Fruit fly (Drosophila melanogaster) whole organism, embryonic: ENCODE results near the gene unc-45.

ENCODE experiments used
- CG15601 ChIP-seq: fragments of 200-800 bp; sonication (Bioruptor generic); optimal IDR thresholded peaks from 3 replicates; lab custom pipeline; 2019; ENCODE audit warnings: missing biosample characterization, mild to moderate bottlenecking, missing genetic modification characterization, moderate library complexity

Gene unc-45

dm6 chr3R:8086952-8087351 lies 53.9 kb downstream of the unc-45 start, which contains the start of gene CG7910:
Gene CG7910, plus strand, starts transcription at chr3R:8087252.
- no peak for TF ChIP-seq CG15601
